Worm (Caenorhabditis elegans) whole organism, L1 larva: Measurements from ENCODE around the gene M110.7.

ENCODE experiments used
- aly-2 ChIP-seq: fragments of 150-350 bp; optimal IDR thresholded peaks from 2 replicates; lab custom pipeline; 2014; ENCODE audit warnings: missing biosample characterization, missing genetic modification characterization
- ceh-88 ChIP-seq: fragments of 200-800 bp; sonication (Bioruptor generic); IDR thresholded peaks from 2 replicates; pipeline ENCODE4 v1.3.6; 2022; ENCODE audit warnings: missing genetic modification characterization, missing compliant biosample characterization
- elt-2 ChIP-seq: sonication (generic microtip); optimal IDR thresholded peaks from 2 replicates; lab custom pipeline; 2016; ENCODE audit warnings: missing genetic modification characterization, mild to moderate bottlenecking, inconsistent platforms, missing compliant biosample characterization, missing genetic modification reagents
- jun-1 ChIP-seq: fragments of 150-350 bp; optimal IDR thresholded peaks from 2 replicates; lab custom pipeline; 2014; ENCODE audit warnings: missing biosample characterization, missing genetic modification reagents, missing genetic modification characterization
- lin-13 ChIP-seq: fragments of 150-350 bp; optimal IDR thresholded peaks from 2 replicates; lab custom pipeline; 2014; ENCODE audit warnings: missing biosample characterization, missing genetic modification reagents, missing genetic modification characterization
- skn-1 ChIP-seq: fragments of 150-350 bp; optimal IDR thresholded peaks from 2 replicates; lab custom pipeline; 2014; ENCODE audit warnings: missing biosample characterization, missing genetic modification characterization
- unc-130 ChIP-seq: fragments of 150-350 bp; optimal IDR thresholded peaks from 2 replicates; lab custom pipeline; 2017; ENCODE audit warnings: missing biosample characterization, missing genetic modification characterization, inconsistent platforms
- unc-62 ChIP-seq: fragments of 150-350 bp; optimal IDR thresholded peaks from 2 replicates; lab custom pipeline; 2014; ENCODE audit warnings: missing biosample characterization, missing genetic modification reagents, missing genetic modification characterization

DNA sequence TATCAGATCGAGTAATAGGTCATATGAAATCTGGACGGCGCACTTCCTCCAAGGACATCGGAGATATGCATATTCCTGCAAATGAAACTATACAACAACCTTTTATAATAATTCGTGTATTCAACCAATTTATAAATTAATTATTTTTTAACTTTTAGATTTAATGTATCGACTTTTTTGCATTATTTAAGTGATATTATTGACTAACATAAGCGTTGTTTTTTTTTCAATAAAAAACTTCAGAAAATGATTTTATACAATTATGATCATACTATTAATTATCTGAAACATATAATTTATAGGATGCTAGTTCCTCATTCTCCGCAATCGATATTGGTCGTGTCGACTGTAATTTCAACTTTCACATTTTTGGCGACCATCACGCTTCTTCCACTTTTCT is 28.6 kb upstream of the M110.7 start, which contains the start of gene col-76:
- TF ChIP-seq skn-1 (tag; lab: Kevin White, UChicago) (no peak), unc-130 (tag; lab: Kevin White, UChicago) (no peak), ceh-88 (no peak), jun-1 (tag; lab: Kevin White, UChicago) (no peak), lin-13 (GFP tag; lab: Kevin White, UChicago) (no peak), aly-2 (no peak), unc-62 (no peak), elt-2 (tag; lab: Kevin White, UChicago) (no peak)
